Worm (Caenorhabditis elegans) whole organism, L2 larva: ENCODE data around the gene W04E12.9.

Experiments
- blmp-1 ChIP-seq: sonication (generic microtip); optimal IDR thresholded peaks from 2 replicates; lab custom pipeline; 2017; ENCODE audit warnings: missing genetic modification characterization, mild to moderate bottlenecking, missing compliant biosample characterization, antibody characterized with exemption, moderate library complexity; ENCODE audit not compliant: insufficient read depth
- ceh-82 ChIP-seq: fragments of 150-350 bp; optimal IDR thresholded peaks from 2 replicates; lab custom pipeline; 2014; ENCODE audit warnings: missing biosample characterization, missing genetic modification characterization
- gmeb-1 ChIP-seq: fragments of 150-350 bp; optimal IDR thresholded peaks from 2 replicates; lab custom pipeline; 2014; ENCODE audit warnings: missing biosample characterization, missing genetic modification characterization
- lin-13 ChIP-seq: fragments of 150-350 bp; optimal IDR thresholded peaks from 2 replicates; lab custom pipeline; 2014; ENCODE audit warnings: missing biosample characterization, missing genetic modification reagents, missing genetic modification characterization
- nhr-10 ChIP-seq: sonication (generic microtip); optimal IDR thresholded peaks from 2 replicates; lab custom pipeline; 2017; ENCODE audit warnings: missing biosample characterization, missing genetic modification characterization
- nhr-21 ChIP-seq: fragments of 150-350 bp; optimal IDR thresholded peaks from 2 replicates; lab custom pipeline; 2014; ENCODE audit warnings: missing biosample characterization, missing genetic modification characterization
- nhr-237 ChIP-seq: fragments of 150-350 bp; optimal IDR thresholded peaks from 2 replicates; lab custom pipeline; 2014; ENCODE audit warnings: missing biosample characterization, missing genetic modification characterization
- skn-1 ChIP-seq: sonication (generic microtip); optimal IDR thresholded peaks from 2 replicates; lab custom pipeline; 2017; ENCODE audit warnings: missing biosample characterization, missing genetic modification characterization

DNA sequence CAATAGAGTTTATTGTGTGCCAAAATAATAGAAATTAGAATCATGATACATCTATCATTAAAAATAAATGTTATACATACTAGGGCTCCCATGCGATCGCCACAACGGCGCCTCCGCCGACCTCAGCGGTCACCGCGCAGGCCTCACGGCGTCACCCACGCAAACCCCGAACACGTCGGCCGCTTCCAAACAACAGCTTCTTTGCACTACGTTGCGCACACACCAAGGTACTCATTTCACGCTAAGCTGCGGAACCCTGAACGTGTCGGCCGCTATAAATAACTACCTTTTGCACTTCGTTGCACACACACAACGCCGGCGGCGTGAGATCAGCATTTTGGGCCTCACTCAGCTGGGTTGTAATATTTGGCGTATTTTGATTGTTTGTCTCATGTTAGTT lies 2.9 kb downstream of the W04E12.9 start:
- TF ChIP-seq blmp-1 (tag; lab: Kevin White, UChicago), result no peak
- TF ChIP-seq ceh-82 (tag; lab: Kevin White, UChicago), result no peak
- TF ChIP-seq skn-1 (tag; lab: Kevin White, UChicago), result no peak
- TF ChIP-seq gmeb-1 (tag; lab: Kevin White, UChicago), result no peak
- no peak for TF ChIP-seq nhr-10
- no peak for TF ChIP-seq nhr-237 (tag; lab: Kevin White, UChicago)
- TF ChIP-seq nhr-21, result no peak
- no peak for TF ChIP-seq lin-13 (GFP tag; lab: Kevin White, UChicago)
